Fruit fly (Drosophila melanogaster): ENCODE results near the gene Gtpx.
A peak's percentile ranks its signal among the peaks of the same experiment; 100 is the strongest.

DNA sequence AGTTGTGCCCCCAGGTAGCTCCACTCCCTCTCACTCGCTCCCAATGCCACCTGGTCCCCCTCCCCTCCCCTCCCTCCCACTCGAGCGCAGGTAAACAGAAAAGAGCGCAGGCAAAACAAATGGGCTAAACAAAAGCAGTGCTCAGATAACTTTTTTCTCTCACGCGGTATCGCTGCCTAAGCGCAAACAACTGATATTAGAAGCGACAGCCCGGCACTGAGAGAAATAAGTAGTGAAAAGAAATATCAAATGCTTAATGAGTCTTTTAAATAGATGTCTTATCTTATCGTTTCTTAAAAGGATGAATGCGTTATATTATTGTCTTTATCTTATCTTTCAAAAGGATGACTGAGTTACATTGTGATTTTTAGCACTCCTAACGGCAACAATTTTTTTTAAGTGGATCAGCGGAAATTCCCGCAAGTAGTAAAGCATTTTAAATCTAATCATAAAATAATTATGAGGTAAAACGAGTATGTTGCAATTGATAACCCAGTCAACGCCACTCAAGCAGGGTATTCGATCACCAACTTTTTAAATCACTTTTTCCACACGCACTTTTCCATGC lies 24.8 kb upstream of the Gtpx start:
- peak; percentile 67 for TF ChIP-seq CG15479 (GFP tag; optimal IDR thresholded peaks at IDR 0.05)
- peak; percentile 64; the same call in 1 of the 2 replicates for TF ChIP-seq MBD-R2 (GFP tag; IDR thresholded peaks at IDR 0.05)
- TF ChIP-seq CG1529 (GFP tag; optimal IDR thresholded peaks at IDR 0.05): peak; percentile 89
- peak; percentile 88 for TF ChIP-seq tio (GFP tag; optimal IDR thresholded peaks at IDR 0.05)
- peak; percentile 77 for TF ChIP-seq Hand (GFP tag; optimal IDR thresholded peaks at IDR 0.05)
- no peak for TF ChIP-seq nom (GFP tag; optimal IDR thresholded peaks at IDR 0.05)
- peak; percentile 90 for TF ChIP-seq CG6854 (GFP tag; optimal IDR thresholded peaks at IDR 0.05)
- TF ChIP-seq CG17612 (GFP tag; IDR thresholded peaks at IDR 0.05): peak; percentile 60; the same call in 1 of the 2 replicates
- peak; percentile 53 for TF ChIP-seq CG4282 (GFP tag; optimal IDR thresholded peaks at IDR 0.05)
- TF ChIP-seq Rx (GFP tag; IDR thresholded peaks at IDR 0.05): peak; percentile 86
